Worm (Caenorhabditis elegans): ENCODE measurements around the gene F58H1.8.

The F58H1.8 gene

ce11 chrV:11960084-11960830 is 25.3 kb downstream of the F58H1.8 start:
- TF ChIP-seq F49E8.2 (tag; optimal IDR thresholded peaks at IDR 0.05; ENCODE audit: insufficient read depth) (no peak), D2030.7 (GFP tag; IDR thresholded peaks at IDR 0.05) (no peak), Y53F4B.3 (GFP tag; IDR thresholded peaks at IDR 0.05) (no peak), repo-1 (tag; optimal IDR thresholded peaks at IDR 0.05) (no peak), cebp-1 (GFP tag; IDR thresholded peaks at IDR 0.05) (no peak), cebp-1 (tag; optimal IDR thresholded peaks at IDR 0.05) (no peak), unc-62 (GFP tag; optimal IDR thresholded peaks at IDR 0.05) (no peak)

- no peak for TF ChIP-seq bed-1 (GFP tag; IDR thresholded peaks at IDR 0.05)
- TF ChIP-seq efl-1 (GFP tag; optimal IDR thresholded peaks at IDR 0.05): no peak
- TF ChIP-seq cebp-2 (GFP tag; IDR thresholded peaks at IDR 0.05): no peak
- no peak for TF ChIP-seq aptf-2 (GFP tag; conservative IDR thresholded peaks at IDR 0.05)
- TF ChIP-seq tbx-9 (tag; optimal IDR thresholded peaks at IDR 0.05; ENCODE audit: borderline replicate concordance): no peak
- no peak for TF ChIP-seq chd-7 (tag; optimal IDR thresholded peaks at IDR 0.05)
- TF ChIP-seq F57C9.4 (tag; optimal IDR thresholded peaks at IDR 0.05): no peak
- no peak for TF ChIP-seq T26A5.8 (tag; optimal IDR thresholded peaks at IDR 0.05)
- no peak for TF ChIP-seq T07F8.4 (tag; optimal IDR thresholded peaks at IDR 0.05)
- no peak for TF ChIP-seq mcd-1 (GFP tag; IDR thresholded peaks at IDR 0.05)
- TF ChIP-seq nhr-80 (tag; optimal IDR thresholded peaks at IDR 0.05): no peak
- no peak for TF ChIP-seq let-526 (GFP tag; IDR thresholded peaks at IDR 0.05)
- no peak for TF ChIP-seq ccch-3 (GFP tag; optimal IDR thresholded peaks at IDR 0.05)
Observed at ce11 chrV:11960831-11961190, 25.9 kb downstream of the F58H1.8 start.

- no peak for TF ChIP-seq mcd-1 (GFP tag; IDR thresholded peaks at IDR 0.05)
- TF ChIP-seq hlh-26 (GFP tag; conservative IDR thresholded peaks at IDR 0.05): no peak
- TF ChIP-seq somi-1 (GFP tag; optimal IDR thresholded peaks at IDR 0.05): no peak
- no peak for TF ChIP-seq lag-1 (GFP tag; IDR thresholded peaks at IDR 0.05)
- no peak for TF ChIP-seq lin-26 (GFP tag; IDR thresholded peaks at IDR 0.05)
- TF ChIP-seq hrde-1 (tag; optimal IDR thresholded peaks at IDR 0.05; ENCODE audit: borderline replicate concordance): no peak
- no peak for TF ChIP-seq T07F8.4 (tag; optimal IDR thresholded peaks at IDR 0.05)
- TF ChIP-seq C17E4.6 (GFP tag; IDR thresholded peaks at IDR 0.05): no peak
- no peak for TF ChIP-seq cebp-2 (GFP tag; IDR thresholded peaks at IDR 0.05)
- TF ChIP-seq ceh-100 (GFP tag; IDR thresholded peaks at IDR 0.05): no peak
- no peak for TF ChIP-seq die-1 (tag; optimal IDR thresholded peaks at IDR 0.05)
Observed at ce11 chrV:11964723-11965122, 29.8 kb downstream of the F58H1.8 start, which contains the start of gene F58H1.7. F58H1.7 (minus strand) TSS chrV:11964823.

DNA sequence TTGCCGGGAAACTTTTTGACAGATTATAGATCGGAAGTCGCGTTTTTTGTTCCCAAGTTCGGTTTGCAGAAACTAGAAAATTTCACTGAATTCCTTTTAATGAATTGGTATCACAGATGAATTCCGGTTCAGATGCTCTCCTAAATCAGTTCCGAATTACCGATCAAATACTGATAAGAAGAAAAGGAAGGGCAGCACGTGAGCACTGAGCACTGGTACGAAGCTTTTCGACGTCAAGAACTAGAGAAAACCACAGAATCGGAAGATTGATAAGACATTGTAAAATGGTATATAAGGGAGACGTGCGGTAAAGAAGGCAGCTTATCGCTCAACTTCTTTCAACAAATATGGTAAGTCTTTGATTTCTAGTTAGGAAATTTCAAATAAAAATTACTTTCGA is 40.3 kb downstream of the F58H1.8 start, which contains the start of gene cpr-1:
cpr-1 (plus strand) TSS at position 319 of the 400 bp plus-strand sequence.
- peak; percentile 59 for TF ChIP-seq ztf-22 (GFP tag; optimal IDR thresholded peaks at IDR 0.05)
- TF ChIP-seq pbrm-1 (GFP tag; IDR thresholded peaks at IDR 0.05): no peak
- no peak for TF ChIP-seq snpc-4 (GFP tag; optimal IDR thresholded peaks at IDR 0.05)
- TF ChIP-seq snpc-4 (tag; optimal IDR thresholded peaks at IDR 0.05): peak in 1 of 4 experiments; percentile 25
- TF ChIP-seq ets-4 (GFP tag; optimal IDR thresholded peaks at IDR 0.05): peak; percentile 87
- TF ChIP-seq nhr-80 (tag; optimal IDR thresholded peaks at IDR 0.05): peak; percentile 93
- TF ChIP-seq snpc-1.1 (tag; optimal IDR thresholded peaks at IDR 0.05; ENCODE audit: insufficient read depth): no peak
